Fruit fly (Drosophila melanogaster) whole organism, wandering third instar larva: ENCODE results near the gene hiro.
A peak's percentile ranks its signal among the peaks of the same experiment; 100 is the strongest.

ENCODE experiments used
- Abd-B ChIP-seq: fragments of >200 bp; optimal IDR thresholded peaks from 2 replicates; lab custom pipeline; 2017; ENCODE audit warnings: missing biosample characterization, missing genetic modification characterization
- CG32264 ChIP-seq: fragments of 200-800 bp; sonication (Bioruptor generic); optimal IDR thresholded peaks from 2 replicates; lab custom pipeline; 2016; ENCODE audit warnings: missing biosample characterization, missing genetic modification characterization
- CG9705 ChIP-seq: fragments of 200-800 bp; sonication (Bioruptor generic); optimal IDR thresholded peaks from 2 replicates; lab custom pipeline; 2018; ENCODE audit warnings: missing biosample characterization, mild to moderate bottlenecking, missing genetic modification characterization
- CrebA ChIP-seq: fragments of 200-800 bp; sonication (Bioruptor generic); optimal IDR thresholded peaks from 2 replicates; lab custom pipeline; 2016; ENCODE audit warnings: missing biosample characterization, mild to moderate bottlenecking, missing genetic modification characterization, borderline replicate concordance
- Dfd ChIP-seq: fragments of >200 bp; optimal IDR thresholded peaks from 2 replicates; lab custom pipeline; 2017; ENCODE audit warnings: missing biosample characterization, missing genetic modification characterization
- Dif ChIP-seq: fragments of 200-275, 200-300 bp; sonication (Bioruptor generic); optimal IDR thresholded peaks from 2 replicates; lab custom pipeline; 2018; ENCODE audit warnings: missing biosample characterization, missing genetic modification characterization; ENCODE audit not compliant: partially characterized antibody
- GATAd ChIP-seq: sonication (Bioruptor generic); optimal IDR thresholded peaks from 2 replicates; lab custom pipeline; 2016; ENCODE audit warnings: missing biosample characterization, missing genetic modification characterization
- Hnf4 ChIP-seq: fragments of 200-800 bp; sonication (Bioruptor generic); optimal IDR thresholded peaks from 2 replicates; lab custom pipeline; 2016; ENCODE audit warnings: missing biosample characterization, mild to moderate bottlenecking, missing genetic modification characterization
- Hr78 ChIP-seq: fragments of >200 bp; optimal IDR thresholded peaks from 2 replicates; lab custom pipeline; 2017; ENCODE audit warnings: missing biosample characterization, missing genetic modification characterization
- Hr83 ChIP-seq: fragments of 200-300 bp; sonication (Bioruptor generic); optimal IDR thresholded peaks from 2 replicates; lab custom pipeline; 2016; ENCODE audit warnings: missing biosample characterization, mild to moderate bottlenecking, missing genetic modification characterization, moderate library complexity; ENCODE audit not compliant: poor library complexity, severe bottlenecking
- Jra ChIP-seq: sonication (Bioruptor generic); optimal IDR thresholded peaks from 2 replicates; lab custom pipeline; 2016; ENCODE audit warnings: missing biosample characterization, missing genetic modification characterization
- Mio ChIP-seq: sonication (Bioruptor generic); optimal IDR thresholded peaks from 2 replicates; lab custom pipeline; 2016; ENCODE audit warnings: missing biosample characterization, missing genetic modification characterization
- Myc ChIP-seq: fragments of >200 bp; optimal IDR thresholded peaks from 2 replicates; lab custom pipeline; 2017
- N ChIP-seq: fragments of >200 bp; optimal IDR thresholded peaks from 2 replicates; lab custom pipeline; 2018; ENCODE audit warnings: missing biosample characterization, missing external identifiers, missing genetic modification characterization
- OdsH ChIP-seq: fragments of 200-800 bp; sonication (Bioruptor generic); optimal IDR thresholded peaks from 2 replicates; lab custom pipeline; 2016; ENCODE audit warnings: missing biosample characterization, mild to moderate bottlenecking, missing genetic modification characterization
- Rel ChIP-seq, 2 experiments: fragments of 200-800 bp; sonication (Bioruptor generic) in 1 of 2; optimal IDR thresholded peaks; 2 replicates in 1 of 2; 3 replicates in 1 of 2; lab custom pipeline; 2016 to 2019; ENCODE audit warnings: mild to moderate bottlenecking in 2 of 2, missing biosample characterization in 2 of 2, missing genetic modification characterization in 2 of 2, moderate library complexity in 1 of 2
- Sp1 ChIP-seq: fragments of 200-800 bp; sonication (Bioruptor generic); optimal IDR thresholded peaks from 3 replicates; lab custom pipeline; 2019; ENCODE audit warnings: missing biosample characterization, mild to moderate bottlenecking, missing genetic modification characterization, moderate library complexity
- Vsx2 ChIP-seq: fragments of 200-300, 225-300 bp; sonication (Bioruptor generic); optimal IDR thresholded peaks from 2 replicates; lab custom pipeline; 2018; ENCODE audit warnings: missing biosample characterization, missing genetic modification characterization; ENCODE audit not compliant: partially characterized antibody
- br ChIP-seq: fragments of 200-800 bp; sonication (Bioruptor generic); optimal IDR thresholded peaks from 2 replicates; lab custom pipeline; 2016; ENCODE audit warnings: missing biosample characterization, missing genetic modification characterization
- brk ChIP-seq: fragments of 200-800 bp; sonication (Bioruptor generic); optimal IDR thresholded peaks from 2 replicates; lab custom pipeline; 2016; ENCODE audit warnings: missing biosample characterization, mild to moderate bottlenecking, missing genetic modification characterization
- dl ChIP-seq, 2 experiments: fragments of 175-275, 200-275 bp in 1 of 2; fragments of 200-275 bp in 1 of 2; sonication (Bioruptor generic); optimal IDR thresholded peaks; lab custom pipeline; 2018; ENCODE audit warnings: mild to moderate bottlenecking in 2 of 2, missing biosample characterization in 2 of 2, missing genetic modification characterization in 2 of 2, moderate library complexity in 2 of 2; ENCODE audit not compliant: partially characterized antibody in 2 of 2, insufficient read depth in 1 of 2
- dmrt93B ChIP-seq: fragments of 200-800 bp; sonication (Bioruptor generic); optimal IDR thresholded peaks from 2 replicates; lab custom pipeline; 2018; ENCODE audit warnings: missing biosample characterization, mild to moderate bottlenecking, missing genetic modification characterization
- ey ChIP-seq: fragments of 200-800 bp; sonication (Bioruptor generic); optimal IDR thresholded peaks from 2 replicates; lab custom pipeline; 2016; ENCODE audit warnings: missing biosample characterization, missing genetic modification characterization
- foxo ChIP-seq, 2 experiments: fragments of 200-800 bp; sonication (Bioruptor generic); optimal IDR thresholded peaks; 2 replicates in 1 of 2; 3 replicates in 1 of 2; lab custom pipeline; 2016 to 2017; ENCODE audit warnings: missing biosample characterization in 2 of 2, missing genetic modification characterization in 2 of 2
- fru ChIP-seq: fragments of 200-800 bp; sonication (Bioruptor generic); optimal IDR thresholded peaks from 3 replicates; lab custom pipeline; 2016; ENCODE audit warnings: missing biosample characterization, mild to moderate bottlenecking, missing genetic modification characterization
- h ChIP-seq: fragments of 200-800 bp; sonication (Bioruptor generic); optimal IDR thresholded peaks from 3 replicates; lab custom pipeline; 2016; ENCODE audit warnings: missing biosample characterization, mild to moderate bottlenecking, missing genetic modification characterization
- lola ChIP-seq: fragments of >200 bp; optimal IDR thresholded peaks from 2 replicates; lab custom pipeline; 2017; ENCODE audit warnings: missing biosample characterization, missing genetic modification characterization
- pan ChIP-seq: fragments of >200 bp; optimal IDR thresholded peaks from 2 replicates; lab custom pipeline; 2017
- psq ChIP-seq: fragments of 200-800 bp; sonication (Bioruptor generic); optimal IDR thresholded peaks from 3 replicates; lab custom pipeline; 2017; ENCODE audit warnings: missing biosample characterization, mild to moderate bottlenecking, missing genetic modification characterization, moderate library complexity
- rgr ChIP-seq: fragments of 200-800 bp; sonication (Bioruptor generic); optimal IDR thresholded peaks from 3 replicates; lab custom pipeline; 2016; ENCODE audit warnings: missing biosample characterization, mild to moderate bottlenecking, missing genetic modification characterization
- sage ChIP-seq: fragments of 200-800 bp; sonication (Bioruptor generic); optimal IDR thresholded peaks from 2 replicates; lab custom pipeline; 2016; ENCODE audit warnings: missing biosample characterization, mild to moderate bottlenecking, missing genetic modification characterization
- sv ChIP-seq: fragments of 200-800 bp; sonication (Bioruptor generic); optimal IDR thresholded peaks from 3 replicates; lab custom pipeline; 2016; ENCODE audit warnings: missing biosample characterization, missing genetic modification characterization
- tai ChIP-seq: sonication (Bioruptor generic); optimal IDR thresholded peaks from 2 replicates; lab custom pipeline; 2016; ENCODE audit warnings: missing biosample characterization, missing genetic modification characterization
- woc ChIP-seq: sonication (Bioruptor generic); optimal IDR thresholded peaks from 2 replicates; lab custom pipeline; 2016; ENCODE audit warnings: missing biosample characterization, mild to moderate bottlenecking, missing genetic modification characterization

hiro gene

dm6 chr3L:639460-640103, 48.2 kb downstream of the hiro start:
- no peak for TF ChIP-seq br (GFP tag; lab: Kevin White, UChicago)
- TF ChIP-seq dmrt93B (GFP tag; lab: Kevin White, UChicago): no peak
- TF ChIP-seq Hnf4: no peak
- no peak for TF ChIP-seq lola (GFP tag; lab: Kevin White, UChicago)
- TF ChIP-seq OdsH (GFP tag; lab: Kevin White, UChicago): no peak
- TF ChIP-seq pan (lab: Kevin White, UChicago): no peak
- no peak for TF ChIP-seq ey (GFP tag; lab: Kevin White, UChicago)
- TF ChIP-seq Dfd (GFP tag; lab: Kevin White, UChicago): peak; percentile 58
- TF ChIP-seq Dif: peak; percentile 31
- TF ChIP-seq h (GFP tag; lab: Kevin White, UChicago): no peak

- TF ChIP-seq sage (no peak), Abd-B (GFP tag; lab: Kevin White, UChicago) (no peak), Sp1 (GFP tag; lab: Kevin White, UChicago) (peak; percentile 71), Rel (GFP tag; optimal IDR thresholded peaks at IDR 0.05; lab: Kevin White, UChicago) (no peak), Rel (tag; optimal IDR thresholded peaks at IDR 0.05; lab: Kevin White, UChicago) (peak; percentile 37), Myc (lab: Kevin White, UChicago) (no peak), Vsx2 (GFP tag; lab: Kevin White, UChicago) (no peak), tai (GFP tag; lab: Kevin White, UChicago) (no peak), brk (GFP tag; lab: Kevin White, UChicago) (no peak), Mio (GFP tag; lab: Kevin White, UChicago) (no peak), sv (GFP tag; lab: Kevin White, UChicago) (no peak), foxo (GFP tag; optimal IDR thresholded peaks at IDR 0.05; lab: Kevin White, UChicago) (no peak), Jra (GFP tag; lab: Kevin White, UChicago) (no peak), lola (GFP tag; lab: Kevin White, UChicago) (no peak)
Observed at dm6 chr3L:638757-639353, 48.9 kb downstream of the hiro start.

- TF ChIP-seq Hr83 (GFP tag; lab: Kevin White, UChicago): no peak
- no peak for TF ChIP-seq Dfd (GFP tag; lab: Kevin White, UChicago)
- no peak for TF ChIP-seq lola (GFP tag; lab: Kevin White, UChicago)
- TF ChIP-seq foxo (GFP tag; optimal IDR thresholded peaks at IDR 0.05; lab: Kevin White, UChicago): no peak
- TF ChIP-seq CG9705 (GFP tag; lab: Kevin White, UChicago): no peak
- no peak for TF ChIP-seq Sp1 (GFP tag; lab: Kevin White, UChicago)
- TF ChIP-seq rgr: no peak
Observed at dm6 chr3L:638031-638414, 49.7 kb downstream of the hiro start.

dm6 chr3L:637329-638030, 50.3 kb downstream of the hiro start:
- TF ChIP-seq Rel (GFP tag; optimal IDR thresholded peaks at IDR 0.05; lab: Kevin White, UChicago) (no peak), Rel (tag; optimal IDR thresholded peaks at IDR 0.05; lab: Kevin White, UChicago) (peak; percentile 76), Hr78 (no peak)
- TF ChIP-seq, all 38 proteins: peak for 1

dm6 chr3L:636434-636833, 51.3 kb downstream of the hiro start:
- TF ChIP-seq psq (GFP tag; lab: Kevin White, UChicago) (no peak), CG32264 (GFP tag; lab: Kevin White, UChicago) (no peak), OdsH (GFP tag; lab: Kevin White, UChicago) (peak; percentile 3), GATAd (GFP tag; lab: Kevin White, UChicago) (no peak), Rel (GFP tag; optimal IDR thresholded peaks at IDR 0.05; lab: Kevin White, UChicago) (no peak), Rel (tag; optimal IDR thresholded peaks at IDR 0.05; lab: Kevin White, UChicago) (no peak), h (GFP tag; lab: Kevin White, UChicago) (peak; percentile 10), ey (GFP tag; lab: Kevin White, UChicago) (peak; percentile 27), CrebA (no peak), Dfd (GFP tag; lab: Kevin White, UChicago) (no peak), woc (GFP tag; lab: Kevin White, UChicago) (no peak), sv (GFP tag; lab: Kevin White, UChicago) (no peak), dl (GFP tag; optimal IDR thresholded peaks at IDR 0.05; lab: Kevin White, UChicago; ENCODE audit: insufficient read depth in 1 of 2, partially characterized antibody in 2 of 2) (no peak), tai (GFP tag; lab: Kevin White, UChicago) (no peak), foxo (GFP tag; optimal IDR thresholded peaks at IDR 0.05; lab: Kevin White, UChicago) (peak in 1 of 2 experiments; percentile 36), N (no peak), rgr (peak; percentile 30), Hr83 (GFP tag; lab: Kevin White, UChicago) (no peak), Jra (GFP tag; lab: Kevin White, UChicago) (no peak), fru (peak; percentile 34), CG9705 (GFP tag; lab: Kevin White, UChicago) (no peak), br (GFP tag; lab: Kevin White, UChicago) (peak; percentile 24), Mio (GFP tag; lab: Kevin White, UChicago) (no peak)
